Fruit fly (Drosophila melanogaster): ENCODE measurements around the gene OdsH.

The OdsH gene

dm6 chrX:17799070-17799802 is 8.4 kb downstream of the OdsH start:
- TF ChIP-seq Xbp1 (GFP tag; optimal IDR thresholded peaks at IDR 0.05) = peak; percentile 15
- TF ChIP-seq onecut (GFP tag; IDR thresholded peaks at IDR 0.05) = 0 out of 2 replicates have a peak, but pooled peaks have one; percentile 10
- TF ChIP-seq trem (tag; optimal IDR thresholded peaks at IDR 0.05) = peak; percentile 4
- peak; percentile 62 for TF ChIP-seq CG11504 (tag; optimal IDR thresholded peaks at IDR 0.05)
- no peak for TF ChIP-seq C15 (GFP tag; IDR thresholded peaks at IDR 0.05)
- no peak for TF ChIP-seq Elba2 (GFP tag; optimal IDR thresholded peaks at IDR 0.05)
- 0 out of 2 replicates have a peak, but pooled peaks have one; percentile 20 for TF ChIP-seq esg (GFP tag; conservative IDR thresholded peaks at IDR 0.05)
- TF ChIP-seq CG7839 (tag; optimal IDR thresholded peaks at IDR 0.05) = peak; percentile 58
- no peak for TF ChIP-seq CG3163 (GFP tag; optimal IDR thresholded peaks at IDR 0.05)
- TF ChIP-seq CG4404 (GFP tag; IDR thresholded peaks at IDR 0.05) = peak; percentile 38; the same call in 1 of the 2 replicates
- no peak for TF ChIP-seq inv (GFP tag; IDR thresholded peaks at IDR 0.05; ENCODE audit: partially characterized antibody)
- TF ChIP-seq unpg (GFP tag; optimal IDR thresholded peaks at IDR 0.05) = peak; percentile 44
- TF ChIP-seq ara (GFP tag; IDR thresholded peaks at IDR 0.05) = no peak
- no peak for TF ChIP-seq CG6791 (GFP tag; IDR thresholded peaks at IDR 0.05; ENCODE audit: partially characterized antibody)
- TF ChIP-seq crc (GFP tag; optimal IDR thresholded peaks at IDR 0.05) = no peak
- TF ChIP-seq CG10654 (GFP tag; optimal IDR thresholded peaks at IDR 0.05) = no peak
- TF ChIP-seq CG33557 (GFP tag; optimal IDR thresholded peaks at IDR 0.05) = no peak
- TF ChIP-seq CG31441 (GFP tag; IDR thresholded peaks at IDR 0.05) = peak; percentile 50
- no peak for TF ChIP-seq CG9817 (tag; optimal IDR thresholded peaks at IDR 0.05)
- peak; percentile 65 for TF ChIP-seq dmrt11E (tag; optimal IDR thresholded peaks at IDR 0.05)
- TF ChIP-seq CG1602 (GFP tag; optimal IDR thresholded peaks at IDR 0.05) = peak; percentile 8
- peak; percentile 64 for TF ChIP-seq CG2712 (tag; optimal IDR thresholded peaks at IDR 0.05)
- 0 out of 2 replicates have a peak, but pooled peaks have one; percentile 26 for TF ChIP-seq sisA (GFP tag; IDR thresholded peaks at IDR 0.05)
- peak; percentile 22 for TF ChIP-seq CG16815 (GFP tag; optimal IDR thresholded peaks at IDR 0.05)
- no peak for TF ChIP-seq pum (GFP tag; optimal IDR thresholded peaks at IDR 0.05)
- no peak for TF ChIP-seq yki (optimal IDR thresholded peaks at IDR 0.05)
- TF ChIP-seq CG14667 (GFP tag; IDR thresholded peaks at IDR 0.05) = peak; percentile 29; the same call in 1 of the 2 replicates
- peak; percentile 23 for TF ChIP-seq Sox102F (GFP tag; optimal IDR thresholded peaks at IDR 0.05)
- TF ChIP-seq psq (GFP tag; optimal IDR thresholded peaks at IDR 0.05) = no peak
- peak; percentile 13 for TF ChIP-seq Sox100B (GFP tag; optimal IDR thresholded peaks at IDR 0.05)
- TF ChIP-seq Poxn (GFP tag; IDR thresholded peaks at IDR 0.05) = no peak
- TF ChIP-seq CG2875 (GFP tag; optimal IDR thresholded peaks at IDR 0.05) = no peak
- TF ChIP-seq sob (GFP tag; IDR thresholded peaks at IDR 0.05) = no peak
- peak; percentile 25 for TF ChIP-seq ATbp (GFP tag; optimal IDR thresholded peaks at IDR 0.05)
- TF ChIP-seq grau (tag; optimal IDR thresholded peaks at IDR 0.05) = peak; percentile 52
- peak; percentile 28 for TF ChIP-seq CG10267 (tag; optimal IDR thresholded peaks at IDR 0.05)
- peak; percentile 44 for TF ChIP-seq cg (GFP tag; optimal IDR thresholded peaks at IDR 0.05)
- no peak for TF ChIP-seq Optix (GFP tag; IDR thresholded peaks at IDR 0.05)
- TF ChIP-seq chn (GFP tag; optimal IDR thresholded peaks at IDR 0.05) = no peak
- no peak for TF ChIP-seq bab2 (GFP tag; optimal IDR thresholded peaks at IDR 0.05)
- TF ChIP-seq D19A (tag; optimal IDR thresholded peaks at IDR 0.05) = peak; percentile 95
- TF ChIP-seq pzg (GFP tag; optimal IDR thresholded peaks at IDR 0.05) = no peak
- TF ChIP-seq br (optimal IDR thresholded peaks at IDR 0.05) = no peak
- no peak for TF ChIP-seq crol (GFP tag; IDR thresholded peaks at IDR 0.05)
- no peak for TF ChIP-seq CG17568 (GFP tag; optimal IDR thresholded peaks at IDR 0.05)
- TF ChIP-seq CG3726 (GFP tag; IDR thresholded peaks at IDR 0.05) = no peak
- TF ChIP-seq CG2120 (GFP tag; optimal IDR thresholded peaks at IDR 0.05) = peak; percentile 7
- no peak for TF ChIP-seq ac (GFP tag; optimal IDR thresholded peaks at IDR 0.05)
- peak; percentile 70 for TF ChIP-seq gem (tag; optimal IDR thresholded peaks at IDR 0.05)
- no peak for TF ChIP-seq schlank (tag; optimal IDR thresholded peaks at IDR 0.05)
